Worm (Caenorhabditis elegans) whole organism, L2 larva: ENCODE measurements around the gene rpa-1.
A peak's percentile ranks its signal among the peaks of the same experiment; 100 is the strongest.

Experiments
- C34F6.9 ChIP-seq: fragments of 150-350 bp; optimal IDR thresholded peaks from 2 replicates; lab custom pipeline; 2014; ENCODE audit warnings: missing biosample characterization, missing genetic modification characterization
- R02D3.7 ChIP-seq: fragments of 150-350 bp; optimal IDR thresholded peaks from 2 replicates; lab custom pipeline; 2014; ENCODE audit warnings: missing biosample characterization, missing genetic modification characterization
- Y55F3AM.14 ChIP-seq: fragments of 200-800 bp; sonication (Bioruptor generic); optimal IDR thresholded peaks from 2 replicates; lab custom pipeline; 2018; ENCODE audit warnings: mild to moderate bottlenecking, missing genetic modification characterization, missing compliant biosample characterization
- ZK546.5 ChIP-seq: sonication (generic microtip); optimal IDR thresholded peaks from 2 replicates; lab custom pipeline; 2017; ENCODE audit warnings: missing biosample characterization, missing genetic modification characterization
- alr-1 ChIP-seq: fragments of 150-350 bp; optimal IDR thresholded peaks from 2 replicates; lab custom pipeline; 2014; ENCODE audit warnings: missing biosample characterization, missing genetic modification characterization
- blmp-1 ChIP-seq: sonication (generic microtip); optimal IDR thresholded peaks from 2 replicates; lab custom pipeline; 2017; ENCODE audit warnings: missing genetic modification characterization, mild to moderate bottlenecking, missing compliant biosample characterization, antibody characterized with exemption, moderate library complexity; ENCODE audit not compliant: insufficient read depth
- dmd-4 ChIP-seq: sonication (generic microtip); optimal IDR thresholded peaks from 2 replicates; lab custom pipeline; 2017; ENCODE audit warnings: missing biosample characterization, missing genetic modification characterization
- egl-27 ChIP-seq: sonication (generic microtip); optimal IDR thresholded peaks from 3 replicates; lab custom pipeline; 2017; ENCODE audit warnings: missing biosample characterization, missing genetic modification reagents, missing genetic modification characterization
- elt-1 ChIP-seq: fragments of 150-350 bp; optimal IDR thresholded peaks from 2 replicates; lab custom pipeline; 2014; ENCODE audit warnings: missing biosample characterization, missing genetic modification characterization
- fos-1 ChIP-seq: fragments of 150-350 bp; optimal IDR thresholded peaks from 2 replicates; lab custom pipeline; 2014; ENCODE audit warnings: missing biosample characterization, missing genetic modification characterization
- gmeb-1 ChIP-seq: fragments of 150-350 bp; optimal IDR thresholded peaks from 2 replicates; lab custom pipeline; 2014; ENCODE audit warnings: missing biosample characterization, missing genetic modification characterization
- lin-39 ChIP-seq: fragments of 150-350 bp; optimal IDR thresholded peaks from 2 replicates; lab custom pipeline; 2014; ENCODE audit warnings: missing biosample characterization, missing genetic modification reagents, missing genetic modification characterization
- lsy-2 ChIP-seq, 2 experiments: fragments of 150-350 bp in 1 of 2; sonication (generic microtip) in 1 of 2; optimal IDR thresholded peaks; 2 replicates each; lab custom pipeline; 2014 to 2017; ENCODE audit warnings: missing biosample characterization in 2 of 2, missing genetic modification characterization in 2 of 2
- mab-5 ChIP-seq: fragments of 150-350 bp; optimal IDR thresholded peaks from 2 replicates; lab custom pipeline; 2014; ENCODE audit warnings: missing biosample characterization, missing genetic modification characterization
- mbf-1 ChIP-seq: sonication (generic microtip); optimal IDR thresholded peaks from 2 replicates; lab custom pipeline; 2017; ENCODE audit warnings: missing biosample characterization, missing genetic modification characterization
- nhr-10 ChIP-seq: sonication (generic microtip); optimal IDR thresholded peaks from 2 replicates; lab custom pipeline; 2017; ENCODE audit warnings: missing biosample characterization, missing genetic modification characterization
- nhr-11 ChIP-seq: fragments of 150-350 bp; optimal IDR thresholded peaks from 2 replicates; lab custom pipeline; 2014; ENCODE audit warnings: missing biosample characterization, missing genetic modification characterization
- nhr-12 ChIP-seq: fragments of 150-350 bp; optimal IDR thresholded peaks from 2 replicates; lab custom pipeline; 2014; ENCODE audit warnings: missing biosample characterization, missing genetic modification characterization
- nhr-129 ChIP-seq: fragments of 150-350 bp; optimal IDR thresholded peaks from 2 replicates; lab custom pipeline; 2014; ENCODE audit warnings: missing biosample characterization, missing genetic modification characterization
- nhr-21 ChIP-seq: fragments of 150-350 bp; optimal IDR thresholded peaks from 2 replicates; lab custom pipeline; 2014; ENCODE audit warnings: missing biosample characterization, missing genetic modification characterization
- nhr-23 ChIP-seq: fragments of 150-350 bp; optimal IDR thresholded peaks from 2 replicates; lab custom pipeline; 2014; ENCODE audit warnings: missing biosample characterization, missing genetic modification reagents, missing genetic modification characterization
- nhr-237 ChIP-seq: fragments of 150-350 bp; optimal IDR thresholded peaks from 2 replicates; lab custom pipeline; 2014; ENCODE audit warnings: missing biosample characterization, missing genetic modification characterization
- nhr-6 ChIP-seq: fragments of 150-350 bp; optimal IDR thresholded peaks from 2 replicates; lab custom pipeline; 2014; ENCODE audit warnings: missing biosample characterization, missing genetic modification characterization
- nhr-77 ChIP-seq: fragments of 150-350 bp; optimal IDR thresholded peaks from 2 replicates; lab custom pipeline; 2014; ENCODE audit warnings: missing biosample characterization, missing genetic modification characterization
- peb-1 ChIP-seq: fragments of 150-350 bp; optimal IDR thresholded peaks from 2 replicates; lab custom pipeline; 2014; ENCODE audit warnings: missing biosample characterization, missing genetic modification characterization
- sem-4 ChIP-seq: fragments of 150-350 bp; optimal IDR thresholded peaks from 2 replicates; lab custom pipeline; 2014; ENCODE audit warnings: missing biosample characterization, missing genetic modification reagents, missing genetic modification characterization
- skn-1 ChIP-seq: sonication (generic microtip); optimal IDR thresholded peaks from 2 replicates; lab custom pipeline; 2017; ENCODE audit warnings: missing biosample characterization, missing genetic modification characterization
- sma-3 ChIP-seq: sonication (generic microtip); optimal IDR thresholded peaks from 2 replicates; lab custom pipeline; 2016; ENCODE audit warnings: missing genetic modification reagents, missing genetic modification characterization, missing compliant biosample characterization
- sma-9 ChIP-seq, 2 experiments: fragments of 150-350 bp in 1 of 2; sonication (generic microtip) in 1 of 2; optimal IDR thresholded peaks; 2 replicates each; lab custom pipeline; 2014 to 2016; ENCODE audit warnings: missing genetic modification characterization in 2 of 2, mild to moderate bottlenecking in 1 of 2, missing biosample characterization in 1 of 2, missing compliant biosample characterization in 1 of 2, missing genetic modification reagents in 1 of 2, moderate library complexity in 1 of 2
- snpc-4 ChIP-seq: fragments of 150-350 bp; optimal IDR thresholded peaks from 2 replicates; lab custom pipeline; 2014; ENCODE audit warnings: missing biosample characterization, missing genetic modification characterization
- unc-39 ChIP-seq: fragments of 150-350 bp; optimal IDR thresholded peaks from 2 replicates; lab custom pipeline; 2014; ENCODE audit warnings: missing biosample characterization, missing genetic modification characterization
- unc-55 ChIP-seq: fragments of 150-350 bp; sonication (generic microtip); optimal IDR thresholded peaks from 3 replicates; lab custom pipeline; 2014; ENCODE audit warnings: missing biosample characterization, missing genetic modification reagents, missing genetic modification characterization
- unc-62 ChIP-seq: fragments of 150-350 bp; optimal IDR thresholded peaks from 2 replicates; lab custom pipeline; 2014; ENCODE audit warnings: missing biosample characterization, missing genetic modification reagents, missing genetic modification characterization
- zag-1 ChIP-seq: fragments of 150-350 bp; optimal IDR thresholded peaks from 2 replicates; lab custom pipeline; 2014; ENCODE audit warnings: missing biosample characterization, missing genetic modification characterization
- ztf-11 ChIP-seq: sonication (generic microtip); optimal IDR thresholded peaks from 2 replicates; lab custom pipeline; 2017; ENCODE audit warnings: missing biosample characterization, missing genetic modification characterization
- ztf-4 ChIP-seq: fragments of 150-350 bp; optimal IDR thresholded peaks from 2 replicates; lab custom pipeline; 2014; ENCODE audit warnings: missing biosample characterization, missing genetic modification characterization

Gene rpa-1

DNA sequence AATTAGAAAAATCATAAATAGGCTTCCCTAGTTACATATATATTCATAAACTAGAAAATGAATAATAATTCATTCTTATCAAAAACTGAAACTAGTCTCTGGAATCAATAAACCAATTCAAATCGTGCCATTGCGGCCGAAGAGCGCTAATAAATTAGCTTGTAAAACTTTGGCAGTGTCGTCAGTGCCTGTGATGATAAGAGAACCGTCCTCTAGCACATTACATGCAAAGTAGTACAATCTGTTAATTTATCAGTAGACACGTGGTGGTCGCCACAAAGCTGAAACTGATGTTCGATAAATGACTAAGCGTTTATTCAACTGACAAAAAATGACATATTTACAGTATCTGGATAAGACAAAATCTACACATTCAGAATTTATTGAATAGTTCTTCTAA lies 31.3 kb downstream of the rpa-1 start (continued):
- TF ChIP-seq ZK546.5 (tag; lab: Kevin White, UChicago) = no peak
- peak; percentile 96 for TF ChIP-seq fos-1 (tag; lab: Kevin White, UChicago)
- TF ChIP-seq nhr-6 (tag; lab: Kevin White, UChicago) = no peak
- TF ChIP-seq sma-3 (GFP tag; lab: Kevin White, UChicago) = no peak
- TF ChIP-seq nhr-12 (tag; lab: Kevin White, UChicago) = no peak

DNA sequence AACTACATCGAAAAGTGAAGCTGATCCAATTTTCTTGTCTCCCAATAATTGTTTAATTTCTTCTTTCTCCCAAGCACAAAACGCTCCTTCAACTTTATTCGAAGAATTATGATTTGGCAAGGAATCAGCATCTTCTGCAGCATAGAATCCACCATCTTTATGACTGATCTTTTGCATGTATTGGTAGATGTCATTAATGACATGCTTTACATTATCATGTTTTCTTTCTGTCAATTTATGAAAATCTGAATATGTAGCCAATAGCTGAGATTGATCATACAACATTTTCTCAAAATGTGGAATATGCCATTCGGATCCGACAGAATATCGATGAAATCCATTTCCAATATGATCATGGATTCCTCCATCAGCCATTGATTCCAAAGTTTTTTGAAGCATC lies 32.8 kb downstream of the rpa-1 start:
- TF ChIP-seq lsy-2 (tag; optimal IDR thresholded peaks at IDR 0.05; lab: Kevin White, UChicago) (no peak), zag-1 (tag; lab: Kevin White, UChicago) (no peak), nhr-11 (tag; lab: Kevin White, UChicago) (no peak), lin-39 (tag; lab: Kevin White, UChicago) (no peak), nhr-12 (tag; lab: Kevin White, UChicago) (no peak), unc-39 (tag; lab: Kevin White, UChicago) (no peak), mab-5 (tag; lab: Kevin White, UChicago) (no peak), skn-1 (tag; lab: Kevin White, UChicago) (no peak), nhr-237 (no peak), Y55F3AM.14 (no peak), peb-1 (tag; lab: Kevin White, UChicago) (no peak), R02D3.7 (no peak), ZK546.5 (tag; lab: Kevin White, UChicago) (no peak), unc-62 (GFP tag; lab: Kevin White, UChicago) (no peak)

DNA sequence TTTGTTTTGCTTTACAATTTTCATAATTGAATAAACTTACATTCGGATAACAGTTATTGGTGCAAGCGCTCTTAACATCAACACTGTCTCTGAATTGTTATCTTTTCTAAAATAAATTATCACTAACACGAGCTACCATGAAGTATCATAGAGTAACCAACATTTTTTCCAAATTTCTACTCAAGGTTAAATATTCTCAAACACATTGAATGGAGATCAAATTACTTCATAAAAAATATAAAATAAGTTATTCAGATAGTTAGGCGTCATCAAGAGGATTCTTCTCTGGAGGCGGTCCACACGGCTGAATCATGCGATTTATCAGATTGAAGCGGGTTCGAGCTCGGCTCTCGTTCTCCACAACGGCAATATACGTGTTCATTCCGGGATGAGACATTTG lies 34.0 kb downstream of the rpa-1 start, which contains the start of gene B0495.5:
Gene B0495.5 (minus strand): TSS at position 101 of the 400 bp plus-strand sequence.
- TF ChIP-seq dmd-4 (no peak), skn-1 (tag; lab: Kevin White, UChicago) (no peak)
- TF ChIP-seq, all 48 proteins: peak for 0

DNA sequence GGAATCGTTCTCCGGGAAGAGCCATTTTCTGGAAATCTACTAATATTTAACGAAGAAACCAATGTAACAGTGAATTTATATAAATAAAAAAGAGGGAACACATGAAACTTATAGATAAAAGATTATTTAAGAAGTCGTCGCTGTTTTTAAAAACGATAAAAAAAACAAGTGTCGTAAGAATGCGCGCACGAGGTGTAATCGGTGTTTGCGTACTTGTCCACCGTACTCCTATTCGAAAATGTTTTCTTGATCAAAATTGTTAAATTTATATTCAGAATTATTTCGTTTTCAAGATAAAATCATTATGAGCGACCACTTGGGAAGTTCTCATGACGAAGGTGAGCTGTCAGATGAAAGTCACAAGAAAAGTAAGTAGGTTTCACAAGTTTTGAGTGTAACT lies 34.6 kb downstream of the rpa-1 start, which contains the start of the genes moa-2 and cdk-11.1:
Gene moa-2 (minus strand): TSS at position 25 of the 400 bp plus-strand sequence.
Gene cdk-11.1 (plus strand): TSS at position 227 of the 400 bp plus-strand sequence.
- TF ChIP-seq peb-1 (tag; lab: Kevin White, UChicago) (no peak), C34F6.9 (tag; lab: Kevin White, UChicago) (peak; percentile 43), mab-5 (tag; lab: Kevin White, UChicago) (no peak), nhr-129 (tag; lab: Kevin White, UChicago) (peak; percentile 8), lsy-2 (tag; optimal IDR thresholded peaks at IDR 0.05; lab: Kevin White, UChicago) (peak; percentile 70 to 97)

DNA sequence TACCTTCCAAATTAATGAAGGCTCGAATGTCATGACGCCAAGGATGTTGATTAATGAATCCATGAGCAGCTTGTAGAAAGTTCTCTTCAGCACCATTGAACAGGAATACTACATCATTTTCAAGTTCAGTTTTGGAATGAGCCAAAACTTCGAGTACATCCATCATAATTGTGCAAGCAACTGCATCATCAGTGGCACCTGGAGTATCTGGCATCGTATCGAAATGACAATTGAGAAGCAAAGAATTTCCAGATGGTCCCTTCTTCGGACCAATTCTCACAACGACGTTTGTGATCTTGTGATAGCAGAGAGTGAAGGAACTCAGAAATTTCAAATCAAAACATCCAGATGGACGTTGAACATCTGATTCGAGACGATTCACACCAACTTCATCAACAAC lies 40.0 kb downstream of the rpa-1 start:
- TF ChIP-seq sem-4 = no peak
- no peak for TF ChIP-seq nhr-23 (tag; lab: Kevin White, UChicago)
- TF ChIP-seq blmp-1 (tag; lab: Kevin White, UChicago) = no peak
- TF ChIP-seq nhr-10 (tag; lab: Kevin White, UChicago) = no peak
- no peak for TF ChIP-seq nhr-11 (tag; lab: Kevin White, UChicago)
- no peak for TF ChIP-seq fos-1 (tag; lab: Kevin White, UChicago)
- no peak for TF ChIP-seq mbf-1 (tag; lab: Kevin White, UChicago)

DNA sequence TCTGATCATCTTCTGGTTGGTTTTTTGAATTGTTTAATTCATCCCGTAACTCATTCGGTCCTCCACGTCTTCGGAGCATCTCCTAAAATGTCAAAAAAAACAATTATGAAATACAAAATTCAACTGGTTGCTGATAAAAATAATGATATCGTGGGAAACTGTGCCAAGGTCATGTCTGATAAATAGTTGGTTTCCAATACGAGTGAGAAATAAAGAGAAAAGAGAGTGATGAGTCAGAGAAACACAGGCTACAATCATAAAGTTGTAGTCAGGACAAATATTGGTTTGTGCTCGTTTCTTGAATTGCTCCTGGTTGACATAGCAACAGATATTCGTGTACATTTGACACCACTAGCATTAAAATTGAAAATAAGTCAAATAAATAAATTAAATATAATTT lies 40.8 kb downstream of the rpa-1 start, which contains the start of gene B0495.7:
Gene B0495.7 (minus strand): TSS at position 82 of the 400 bp plus-strand sequence.
- peak; percentile 94 for TF ChIP-seq fos-1 (tag; lab: Kevin White, UChicago)
- no peak for TF ChIP-seq peb-1 (tag; lab: Kevin White, UChicago)
- no peak for TF ChIP-seq nhr-11 (tag; lab: Kevin White, UChicago)
- TF ChIP-seq C34F6.9 (tag; lab: Kevin White, UChicago) = peak; percentile 6
- peak; percentile 6 for TF ChIP-seq gmeb-1 (tag; lab: Kevin White, UChicago)
- no peak for TF ChIP-seq nhr-6 (tag; lab: Kevin White, UChicago)
- no peak for TF ChIP-seq snpc-4 (tag; lab: Kevin White, UChicago)
- TF ChIP-seq, all 48 proteins: peak for 3

DNA sequence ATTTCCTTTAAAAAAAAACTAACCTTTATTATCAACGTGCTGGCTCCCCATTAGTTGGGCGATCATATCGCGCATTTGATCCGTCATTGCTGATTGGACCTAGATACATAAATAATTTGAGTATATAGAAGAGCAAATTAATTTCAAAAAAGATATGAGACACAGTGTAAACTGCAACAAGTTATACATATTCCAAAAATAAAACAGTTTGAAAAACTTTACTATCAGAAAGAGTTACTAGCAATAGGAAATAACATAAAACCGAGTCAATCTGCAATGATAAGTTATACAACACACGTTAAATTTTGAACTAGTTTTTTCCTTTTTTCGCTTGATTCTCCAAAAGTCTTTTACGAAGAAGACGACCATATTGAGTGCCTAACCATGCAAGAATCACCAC lies 43.0 kb downstream of the rpa-1 start, which contains the start of gene luc-7L:
Gene luc-7L (minus strand): TSS at position 101 of the 400 bp plus-strand sequence.
- no peak for TF ChIP-seq C34F6.9 (tag; lab: Kevin White, UChicago)
- TF ChIP-seq blmp-1 (tag; lab: Kevin White, UChicago) = no peak
- TF ChIP-seq alr-1 (tag; lab: Kevin White, UChicago) = no peak
- TF ChIP-seq unc-62 (GFP tag; lab: Kevin White, UChicago) = no peak
- TF ChIP-seq nhr-23 (tag; lab: Kevin White, UChicago) = no peak
- no peak for TF ChIP-seq nhr-77
- TF ChIP-seq elt-1 (tag; lab: Kevin White, UChicago) = no peak
- TF ChIP-seq nhr-129 (tag; lab: Kevin White, UChicago) = no peak
- TF ChIP-seq sem-4 = no peak
- TF ChIP-seq lin-39 (tag; lab: Kevin White, UChicago) = no peak
- no peak for TF ChIP-seq ztf-4 (tag; lab: Kevin White, UChicago)
- TF ChIP-seq sma-9 (GFP tag; optimal IDR thresholded peaks at IDR 0.05; lab: Kevin White, UChicago) = no peak
- TF ChIP-seq sma-9 (tag; optimal IDR thresholded peaks at IDR 0.05; lab: Kevin White, UChicago) = no peak
- TF ChIP-seq ZK546.5 (tag; lab: Kevin White, UChicago) = no peak
- TF ChIP-seq skn-1 (tag; lab: Kevin White, UChicago) = no peak
- TF ChIP-seq unc-55 (GFP tag; lab: Kevin White, UChicago) = no peak
- no peak for TF ChIP-seq sma-3 (GFP tag; lab: Kevin White, UChicago)
- TF ChIP-seq egl-27 (tag; lab: Kevin White, UChicago) = no peak
- TF ChIP-seq ztf-11 (tag; lab: Kevin White, UChicago) = no peak
- no peak for TF ChIP-seq nhr-21 (tag; lab: Kevin White, UChicago)
